Worm (Caenorhabditis elegans) whole organism, L1 larva: ENCODE data around the gene Y48C3A.18.

Experiments
- C04F5.9 ChIP-seq: sonication (generic microtip); optimal IDR thresholded peaks from 2 replicates; lab custom pipeline; 2016; ENCODE audit warnings: missing genetic modification characterization, missing compliant biosample characterization
- C16A3.4 ChIP-seq: fragments of 150-350 bp; optimal IDR thresholded peaks from 2 replicates; lab custom pipeline; 2014; ENCODE audit warnings: missing biosample characterization, missing genetic modification characterization
- F16B12.6 ChIP-seq: fragments of 150-350 bp; optimal IDR thresholded peaks from 2 replicates; lab custom pipeline; 2014; ENCODE audit warnings: missing biosample characterization, missing genetic modification characterization
- aha-1 ChIP-seq: fragments of 150-350 bp; optimal IDR thresholded peaks from 2 replicates; lab custom pipeline; 2014; ENCODE audit warnings: missing biosample characterization, missing genetic modification characterization
- blmp-1 ChIP-seq: fragments of 150-350 bp; optimal IDR thresholded peaks from 2 replicates; lab custom pipeline; 2014; ENCODE audit warnings: missing biosample characterization, missing genetic modification characterization
- ces-1 ChIP-seq: fragments of 150-350 bp; optimal IDR thresholded peaks from 2 replicates; lab custom pipeline; 2014; ENCODE audit warnings: missing biosample characterization, missing genetic modification reagents, missing genetic modification characterization
- egl-13 ChIP-seq: sonication (generic microtip); optimal IDR thresholded peaks from 2 replicates; lab custom pipeline; 2016; ENCODE audit warnings: missing genotype, missing genetic modification reagents, missing genetic modification characterization, missing compliant biosample characterization
- egl-27 ChIP-seq, 2 experiments: fragments of 150-350 bp in 1 of 2; sonication (generic microtip); optimal IDR thresholded peaks; 3 replicates each; lab custom pipeline; 2017 to 2018; ENCODE audit warnings: missing biosample characterization in 2 of 2, missing genetic modification characterization in 2 of 2, missing genetic modification reagents in 2 of 2
- elt-2 ChIP-seq: sonication (generic microtip); optimal IDR thresholded peaks from 2 replicates; lab custom pipeline; 2016; ENCODE audit warnings: missing genetic modification characterization, mild to moderate bottlenecking, inconsistent platforms, missing compliant biosample characterization, missing genetic modification reagents
- fkh-10 ChIP-seq: sonication (generic microtip); optimal IDR thresholded peaks from 2 replicates; lab custom pipeline; 2017; ENCODE audit warnings: missing biosample characterization, missing genetic modification reagents, missing genetic modification characterization
- fos-1 ChIP-seq: fragments of 150-350 bp; optimal IDR thresholded peaks from 2 replicates; lab custom pipeline; 2014; ENCODE audit warnings: missing biosample characterization, missing genetic modification characterization
- grh-1 ChIP-seq: fragments of 200-800 bp; sonication (Bioruptor generic); IDR thresholded peaks from 2 replicates; pipeline ENCODE4 v1.3.6; 2022; ENCODE audit warnings: missing genetic modification reagents, missing genetic modification characterization, missing compliant biosample characterization
- hlh-17 ChIP-seq: fragments of 200-800 bp; sonication (Bioruptor generic); optimal IDR thresholded peaks from 2 replicates; lab custom pipeline; 2018; ENCODE audit warnings: missing genetic modification characterization, mild to moderate bottlenecking, missing compliant biosample characterization, moderate library complexity, borderline replicate concordance
- hlh-4 ChIP-seq: sonication (generic microtip); optimal IDR thresholded peaks from 2 replicates; lab custom pipeline; 2016; ENCODE audit warnings: mild to moderate bottlenecking, missing genetic modification characterization, missing compliant biosample characterization
- jun-1 ChIP-seq: fragments of 150-350 bp; optimal IDR thresholded peaks from 2 replicates; lab custom pipeline; 2014; ENCODE audit warnings: missing biosample characterization, missing genetic modification reagents, missing genetic modification characterization
- lin-13 ChIP-seq: fragments of 150-350 bp; optimal IDR thresholded peaks from 2 replicates; lab custom pipeline; 2014; ENCODE audit warnings: missing biosample characterization, missing genetic modification reagents, missing genetic modification characterization
- lin-14 ChIP-seq: fragments of 200-800 bp; sonication (Bioruptor generic); optimal IDR thresholded peaks from 2 replicates; lab custom pipeline; 2018; ENCODE audit warnings: mild to moderate bottlenecking, missing genetic modification characterization, moderate library complexity, missing compliant biosample characterization
- lin-15B ChIP-seq: fragments of 150-350 bp; sonication (generic microtip); optimal IDR thresholded peaks from 3 replicates; lab custom pipeline; 2014; ENCODE audit warnings: missing biosample characterization, missing genetic modification characterization
- lin-35 ChIP-seq, 2 experiments: fragments of 150-350 bp; optimal IDR thresholded peaks; 2 replicates each; lab custom pipeline; 2014; ENCODE audit warnings: missing biosample characterization in 2 of 2, missing genetic modification characterization in 2 of 2, missing genetic modification reagents in 2 of 2
- lir-3 ChIP-seq: sonication (generic microtip); optimal IDR thresholded peaks from 2 replicates; lab custom pipeline; 2016; ENCODE audit warnings: mild to moderate bottlenecking, missing genetic modification characterization, moderate library complexity, missing compliant biosample characterization; ENCODE audit not compliant: poor library complexity
- mab-9 ChIP-seq: fragments of 200-800 bp; sonication (Bioruptor generic); IDR thresholded peaks from 2 replicates; pipeline ENCODE4 v1.3.6; 2022; ENCODE audit warnings: missing genetic modification reagents, missing genetic modification characterization, missing compliant biosample characterization
- mdl-1 ChIP-seq, 2 experiments: fragments of 150-350 bp; optimal IDR thresholded peaks; 2 replicates each; lab custom pipeline; 2014 to 2017; ENCODE audit warnings: missing biosample characterization in 2 of 2, missing genetic modification characterization in 2 of 2, inconsistent platforms in 1 of 2
- mef-2 ChIP-seq: fragments of 150-350 bp; optimal IDR thresholded peaks from 2 replicates; lab custom pipeline; 2014; ENCODE audit warnings: missing biosample characterization, missing genetic modification characterization
- mep-1 ChIP-seq: fragments of 150-350 bp; optimal IDR thresholded peaks from 2 replicates; lab custom pipeline; 2014; ENCODE audit warnings: missing biosample characterization, missing genetic modification characterization
- nhr-19 ChIP-seq: fragments of 200-800 bp; sonication (Bioruptor generic); conservative IDR thresholded peaks from 2 replicates; pipeline ENCODE4 v1.3.6; 2022; ENCODE audit warnings: missing genetic modification characterization, missing compliant biosample characterization
- nhr-237 ChIP-seq: fragments of 150-350 bp; optimal IDR thresholded peaks from 2 replicates; lab custom pipeline; 2014; ENCODE audit warnings: missing biosample characterization, missing genetic modification characterization
- nhr-47 ChIP-seq: sonication (generic microtip); optimal IDR thresholded peaks from 2 replicates; lab custom pipeline; 2016; ENCODE audit warnings: mild to moderate bottlenecking, missing genetic modification characterization, moderate library complexity, missing compliant biosample characterization
- nhr-76 ChIP-seq: sonication (generic microtip); optimal IDR thresholded peaks from 2 replicates; lab custom pipeline; 2017; ENCODE audit warnings: missing biosample characterization, missing genetic modification characterization
- nhr-77 ChIP-seq: fragments of 150-350 bp; optimal IDR thresholded peaks from 2 replicates; lab custom pipeline; 2014; ENCODE audit warnings: missing biosample characterization, missing genetic modification characterization
- nhr-90 ChIP-seq: sonication (generic microtip); optimal IDR thresholded peaks from 2 replicates; lab custom pipeline; 2016; ENCODE audit warnings: mild to moderate bottlenecking, missing genetic modification characterization, missing compliant biosample characterization; ENCODE audit not compliant: poor library complexity
- snu-23 ChIP-seq: sonication (generic microtip); optimal IDR thresholded peaks from 2 replicates; lab custom pipeline; 2016; ENCODE audit warnings: missing genetic modification characterization, missing compliant biosample characterization
- swsn-7 ChIP-seq: sonication (generic microtip); optimal IDR thresholded peaks from 2 replicates; lab custom pipeline; 2016; ENCODE audit warnings: missing genetic modification characterization, missing compliant biosample characterization
- unc-130 ChIP-seq: fragments of 150-350 bp; optimal IDR thresholded peaks from 2 replicates; lab custom pipeline; 2017; ENCODE audit warnings: missing biosample characterization, missing genetic modification characterization, inconsistent platforms
- unc-30 ChIP-seq: sonication (generic microtip); optimal IDR thresholded peaks from 2 replicates; lab custom pipeline; 2017; ENCODE audit warnings: missing biosample characterization, missing genetic modification characterization
- unc-62 ChIP-seq: fragments of 150-350 bp; optimal IDR thresholded peaks from 2 replicates; lab custom pipeline; 2014; ENCODE audit warnings: missing biosample characterization, missing genetic modification reagents, missing genetic modification characterization
- unc-86 ChIP-seq: sonication (generic microtip); optimal IDR thresholded peaks from 2 replicates; lab custom pipeline; 2016; ENCODE audit warnings: missing genetic modification characterization, missing compliant biosample characterization
- unc-98 ChIP-seq: fragments of 200-800 bp; sonication (Bioruptor generic); IDR thresholded peaks from 2 replicates; pipeline ENCODE4 v1.3.6; 2022; ENCODE audit warnings: missing genetic modification characterization, missing compliant biosample characterization
- vab-15 ChIP-seq: sonication (generic microtip); optimal IDR thresholded peaks from 2 replicates; lab custom pipeline; 2017; ENCODE audit warnings: missing genotype, mild to moderate bottlenecking, missing genetic modification characterization, missing compliant biosample characterization
- xbp-1 ChIP-seq: sonication (generic microtip); optimal IDR thresholded peaks from 2 replicates; lab custom pipeline; 2016; ENCODE audit warnings: missing genetic modification characterization, missing compliant biosample characterization
- zag-1 ChIP-seq: fragments of 150-350 bp; optimal IDR thresholded peaks from 2 replicates; lab custom pipeline; 2014; ENCODE audit warnings: missing biosample characterization, missing genetic modification characterization
- zip-4 ChIP-seq: fragments of 200-800 bp; sonication (Bioruptor generic); optimal IDR thresholded peaks from 2 replicates; lab custom pipeline; 2018; ENCODE audit warnings: mild to moderate bottlenecking, missing genetic modification characterization, moderate library complexity, missing compliant biosample characterization

The Y48C3A.18 gene

ce11 chrII:13376112-13376511, 36.3 kb upstream of the Y48C3A.18 start, which contains the start of gene Y48C3A.12:
Y48C3A.12 (plus strand) TSS chrII:13376412.
- TF ChIP-seq F16B12.6, result no peak
- no peak for TF ChIP-seq C04F5.9
- no peak for TF ChIP-seq snu-23
- no peak for TF ChIP-seq nhr-237 (tag; lab: Kevin White, UChicago)
- TF ChIP-seq lin-35 (GFP tag; optimal IDR thresholded peaks at IDR 0.05; lab: Kevin White, UChicago), result no peak
- no peak for TF ChIP-seq fkh-10 (GFP tag; lab: Kevin White, UChicago)
- no peak for TF ChIP-seq nhr-19
- TF ChIP-seq mab-9 (GFP tag; lab: Robert Waterston, UW), result no peak
- TF ChIP-seq aha-1, result no peak
- no peak for TF ChIP-seq mdl-1 (tag; optimal IDR thresholded peaks at IDR 0.05; lab: Kevin White, UChicago)
- TF ChIP-seq mef-2 (tag; lab: Kevin White, UChicago), result no peak
- TF ChIP-seq, all 84 proteins: peak for 0

- TF ChIP-seq C16A3.4 (tag; lab: Kevin White, UChicago), result no peak
- TF ChIP-seq zag-1 (tag; lab: Kevin White, UChicago), result no peak
- TF ChIP-seq unc-130, result no peak
- no peak for TF ChIP-seq nhr-90 (tag; lab: Kevin White, UChicago)
- TF ChIP-seq nhr-47, result no peak
- TF ChIP-seq nhr-19, result no peak
- TF ChIP-seq egl-13, result no peak
- no peak for TF ChIP-seq swsn-7
- no peak for TF ChIP-seq xbp-1
- no peak for TF ChIP-seq lin-14 (GFP tag; lab: Kevin White, UChicago)
- no peak for TF ChIP-seq fos-1
Measured at ce11 chrII:13383061-13383460, 29.4 kb upstream of the Y48C3A.18 start.

- TF ChIP-seq nhr-77 (tag; lab: Kevin White, UChicago), result no peak
- TF ChIP-seq nhr-47, result no peak
- TF ChIP-seq elt-2 (tag; lab: Kevin White, UChicago), result no peak
- no peak for TF ChIP-seq vab-15
- no peak for TF ChIP-seq lin-13 (GFP tag; lab: Kevin White, UChicago)
- no peak for TF ChIP-seq hlh-17 (GFP tag; lab: Kevin White, UChicago)
- no peak for TF ChIP-seq unc-86 (tag; lab: Kevin White, UChicago)
- no peak for TF ChIP-seq lir-3
- TF ChIP-seq mab-9 (GFP tag; lab: Robert Waterston, UW), result no peak
- TF ChIP-seq mep-1 (tag; lab: Kevin White, UChicago), result no peak
- TF ChIP-seq unc-30 (tag; lab: Kevin White, UChicago), result no peak
- no peak for TF ChIP-seq hlh-4 (tag; lab: Kevin White, UChicago)
- no peak for TF ChIP-seq nhr-76 (tag; lab: Kevin White, UChicago)
- no peak for TF ChIP-seq nhr-19
- no peak for TF ChIP-seq nhr-237 (tag; lab: Kevin White, UChicago)
- TF ChIP-seq grh-1 (GFP tag; lab: Robert Waterston, UW), result no peak
- TF ChIP-seq lin-15B, result no peak
- TF ChIP-seq C04F5.9, result no peak
- TF ChIP-seq lin-35 (GFP tag; optimal IDR thresholded peaks at IDR 0.05; lab: Kevin White, UChicago), result no peak
Measured at ce11 chrII:13389461-13389860, 23.0 kb upstream of the Y48C3A.18 start, which contains the start of gene Y48C3A.14. Y48C3A.14 (plus strand) TSS chrII:13389761.

ce11 chrII:13401549-13401948, 10.9 kb upstream of the Y48C3A.18 start:
- TF ChIP-seq C04F5.9 (no peak), nhr-90 (tag; lab: Kevin White, UChicago) (no peak), unc-62 (no peak), egl-13 (no peak), nhr-77 (tag; lab: Kevin White, UChicago) (no peak), zip-4 (GFP tag; lab: Kevin White, UChicago) (no peak), blmp-1 (tag; lab: Kevin White, UChicago) (no peak), egl-27 (tag; optimal IDR thresholded peaks at IDR 0.05; lab: Kevin White, UChicago) (no peak), fos-1 (no peak), unc-98 (GFP tag; lab: Robert Waterston, UW) (no peak), nhr-47 (no peak), mdl-1 (tag; optimal IDR thresholded peaks at IDR 0.05; lab: Kevin White, UChicago) (no peak), ces-1 (GFP tag; lab: Kevin White, UChicago) (no peak), jun-1 (tag; lab: Kevin White, UChicago) (no peak), mef-2 (tag; lab: Kevin White, UChicago) (no peak), vab-15 (no peak)
